Worm (Caenorhabditis elegans) whole organism, young adult: ENCODE data around the gene sfxn-1.3.
"Not testable (repeated sequence)": the region's sequence is repeated elsewhere in the genome, so short reads cannot be mapped to it uniquely, and the experiment has no call there.

Source experiments
- B0019.2 ChIP-seq: fragments of 200-800 bp; sonication (Bioruptor generic); conservative IDR thresholded peaks from 2 replicates; pipeline ENCODE4 v1.3.6; 2022; ENCODE audit warnings: missing genetic modification reagents, missing genetic modification characterization, missing compliant biosample characterization
- B0035.1 ChIP-seq: sonication (generic microtip); optimal IDR thresholded peaks from 2 replicates; lab custom pipeline; 2016; ENCODE audit warnings: missing genetic modification characterization, mild to moderate bottlenecking, missing compliant biosample characterization, missing genotype, missing genetic modification reagents
- B0336.3 ChIP-seq: fragments of 200-800 bp; sonication (Bioruptor generic); IDR thresholded peaks from 2 replicates; pipeline ENCODE4 v1.3.6; 2022; ENCODE audit warnings: missing genetic modification characterization, missing compliant biosample characterization
- C17E4.6 ChIP-seq: fragments of 200-800 bp; sonication (Bioruptor generic); IDR thresholded peaks from 2 replicates; pipeline ENCODE4 v1.3.6; 2022; ENCODE audit warnings: missing genetic modification reagents, missing genetic modification characterization, missing compliant biosample characterization
- F22D6.2 ChIP-seq: sonication (generic microtip); optimal IDR thresholded peaks from 2 replicates; lab custom pipeline; 2016; ENCODE audit warnings: mild to moderate bottlenecking, missing genetic modification characterization, missing compliant biosample characterization
- F39B2.1 ChIP-seq: fragments of 200-800 bp; sonication (Bioruptor generic); IDR thresholded peaks from 2 replicates; pipeline ENCODE4 v1.3.6; 2022; ENCODE audit warnings: missing genetic modification reagents, missing genetic modification characterization, missing compliant biosample characterization
- F49E8.2 ChIP-seq: sonication (generic microtip); optimal IDR thresholded peaks from 3 replicates; lab custom pipeline; 2017; ENCODE audit warnings: missing genetic modification characterization, mild to moderate bottlenecking, missing compliant biosample characterization, antibody characterized with exemption, moderate library complexity; ENCODE audit not compliant: insufficient read depth
- F57C9.4 ChIP-seq: sonication (generic microtip); optimal IDR thresholded peaks from 2 replicates; lab custom pipeline; 2017; ENCODE audit warnings: mild to moderate bottlenecking, missing genetic modification characterization, missing compliant biosample characterization
- Y53G8AR.9 ChIP-seq: fragments of 200-800 bp; sonication (Bioruptor generic); conservative IDR thresholded peaks from 2 replicates; pipeline ENCODE4 v1.3.6; 2022; ENCODE audit warnings: missing genetic modification reagents, missing genetic modification characterization, missing compliant biosample characterization
- attf-5 ChIP-seq: fragments of 200-800 bp; sonication (Bioruptor generic); optimal IDR thresholded peaks from 2 replicates; lab custom pipeline; 2018; ENCODE audit warnings: mild to moderate bottlenecking, missing genetic modification characterization, missing compliant biosample characterization
- bed-1 ChIP-seq: fragments of 200-800 bp; sonication (Bioruptor generic); IDR thresholded peaks from 2 replicates; pipeline ENCODE4 v1.3.6; 2022; ENCODE audit warnings: missing genetic modification reagents, missing genetic modification characterization, missing compliant biosample characterization
- cebp-2 ChIP-seq: fragments of 200-800 bp; sonication (Bioruptor generic); IDR thresholded peaks from 2 replicates; pipeline ENCODE4 v1.3.6; 2022; ENCODE audit warnings: missing genetic modification characterization, missing compliant biosample characterization
- ceh-27 ChIP-seq: fragments of 200-800 bp; sonication (Bioruptor generic); optimal IDR thresholded peaks from 2 replicates; lab custom pipeline; 2018; ENCODE audit warnings: mild to moderate bottlenecking, missing genetic modification characterization, moderate library complexity, missing compliant biosample characterization
- ceh-58 ChIP-seq: fragments of 200-800 bp; sonication (Bioruptor generic); IDR thresholded peaks from 2 replicates; pipeline ENCODE4 v1.3.6; 2022; ENCODE audit warnings: missing genetic modification characterization, missing compliant biosample characterization
- chd-7 ChIP-seq: sonication (generic microtip); optimal IDR thresholded peaks from 2 replicates; lab custom pipeline; 2016; ENCODE audit warnings: mild to moderate bottlenecking, missing genetic modification characterization, moderate library complexity, missing compliant biosample characterization
- die-1 ChIP-seq: sonication (generic microtip); optimal IDR thresholded peaks from 2 replicates; lab custom pipeline; 2016; ENCODE audit warnings: missing genotype, mild to moderate bottlenecking, missing genetic modification characterization, missing compliant biosample characterization
- egl-44 ChIP-seq: fragments of 200-800 bp; sonication (Bioruptor generic); IDR thresholded peaks from 2 replicates; pipeline ENCODE4 v1.3.6; 2022; ENCODE audit warnings: missing genetic modification reagents, missing genetic modification characterization, missing compliant biosample characterization
- egrh-3 ChIP-seq: fragments of 200-800 bp; sonication (Bioruptor generic); IDR thresholded peaks from 2 replicates; pipeline ENCODE4 v1.3.6; 2022; ENCODE audit warnings: missing genetic modification reagents, missing genetic modification characterization, missing compliant biosample characterization
- gei-17 ChIP-seq: fragments of 200-800 bp; sonication (Bioruptor generic); optimal IDR thresholded peaks from 2 replicates; lab custom pipeline; 2018; ENCODE audit warnings: mild to moderate bottlenecking, missing genetic modification characterization, missing compliant biosample characterization
- hlh-26 ChIP-seq: fragments of 200-800 bp; sonication (Bioruptor generic); conservative IDR thresholded peaks from 2 replicates; pipeline ENCODE4 v1.3.6; 2022; ENCODE audit warnings: missing genetic modification reagents, missing genetic modification characterization, missing compliant biosample characterization
- hmg-20 ChIP-seq: fragments of 200-800 bp; sonication (Bioruptor generic); IDR thresholded peaks from 2 replicates; pipeline ENCODE4 v1.3.6; 2022; ENCODE audit warnings: missing genetic modification reagents, missing genetic modification characterization, missing compliant biosample characterization
- lag-1 ChIP-seq: fragments of 200-800 bp; sonication (Bioruptor generic); IDR thresholded peaks from 2 replicates; pipeline ENCODE4 v1.3.6; 2022; ENCODE audit warnings: missing genetic modification reagents, missing genetic modification characterization, missing compliant biosample characterization
- madf-6 ChIP-seq: fragments of 200-800 bp; sonication (Bioruptor generic); IDR thresholded peaks from 2 replicates; pipeline ENCODE4 v1.3.6; 2022; ENCODE audit warnings: missing genetic modification reagents, missing genetic modification characterization, missing compliant biosample characterization
- mxl-1 ChIP-seq: sonication (generic microtip); optimal IDR thresholded peaks from 2 replicates; lab custom pipeline; 2016; ENCODE audit warnings: missing genetic modification characterization, missing compliant biosample characterization
- nfya-1 ChIP-seq: sonication (generic microtip); optimal IDR thresholded peaks from 2 replicates; lab custom pipeline; 2017; ENCODE audit warnings: antibody characterized with exemption, missing compliant biosample characterization, missing genetic modification characterization, borderline replicate concordance; ENCODE audit not compliant: insufficient read depth
- nhr-27 ChIP-seq: fragments of 200-800 bp; sonication (Bioruptor generic); optimal IDR thresholded peaks from 2 replicates; lab custom pipeline; 2018; ENCODE audit warnings: mild to moderate bottlenecking, missing genetic modification characterization, moderate library complexity, missing compliant biosample characterization
- repo-1 ChIP-seq: sonication (generic microtip); optimal IDR thresholded peaks from 2 replicates; lab custom pipeline; 2017; ENCODE audit warnings: mild to moderate bottlenecking, missing genetic modification characterization, missing compliant biosample characterization
- rpc-1 ChIP-seq, 2 experiments: fragments of 150-350 bp in 1 of 2; sonication (generic microtip) in 1 of 2; optimal IDR thresholded peaks; 2 replicates each; lab custom pipeline; 2014 to 2018; ENCODE audit warnings: missing biosample characterization in 1 of 2, missing genetic modification characterization in 1 of 2, missing genetic modification reagents in 1 of 2, missing genotype in 1 of 2
- snpc-3.4 ChIP-seq: sonication (generic microtip); optimal IDR thresholded peaks from 2 replicates; lab custom pipeline; 2017; ENCODE audit warnings: missing genetic modification characterization, mild to moderate bottlenecking, missing compliant biosample characterization, antibody characterized with exemption, moderate library complexity, missing genotype, missing genetic modification reagents
- tbp1 ChIP-seq: fragments of 200-800 bp; sonication (Bioruptor generic); optimal IDR thresholded peaks from 2 replicates; lab custom pipeline; 2018; ENCODE audit warnings: mild to moderate bottlenecking, missing genetic modification characterization, missing compliant biosample characterization
- tbx-9 ChIP-seq: sonication (generic microtip); optimal IDR thresholded peaks from 2 replicates; lab custom pipeline; 2016; ENCODE audit warnings: borderline replicate concordance, missing genetic modification characterization, inconsistent platforms, missing compliant biosample characterization
- ztf-26 ChIP-seq: sonication (generic microtip); optimal IDR thresholded peaks from 2 replicates; lab custom pipeline; 2017; ENCODE audit warnings: missing genetic modification characterization, missing compliant biosample characterization
- ztf-3 ChIP-seq: fragments of 200-800 bp; sonication (Bioruptor generic); optimal IDR thresholded peaks from 2 replicates; lab custom pipeline; 2018; ENCODE audit warnings: mild to moderate bottlenecking, missing genetic modification characterization, missing compliant biosample characterization

sfxn-1.3 gene

DNA sequence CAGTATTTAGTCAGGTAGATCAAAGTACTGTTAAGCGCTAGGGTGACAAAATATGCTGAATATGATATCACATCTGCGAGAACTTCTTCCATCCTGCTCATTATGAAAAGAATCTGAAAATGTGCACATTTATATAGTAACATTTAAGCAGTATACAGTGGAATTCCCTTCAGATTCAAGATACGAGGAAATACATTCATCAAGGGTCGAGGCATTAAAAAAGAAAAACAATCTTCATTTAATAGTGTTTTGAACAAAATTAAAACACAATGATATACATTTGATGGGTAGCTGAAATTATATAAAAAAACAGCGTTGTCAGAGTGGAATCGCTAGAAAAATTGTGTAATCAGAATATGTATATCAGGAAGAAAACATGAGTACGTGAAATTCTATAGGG lies 9.1 kb downstream of the sfxn-1.3 start, which contains the start of gene str-27:
Gene str-27 (minus strand): TSS at position 101 of the 400 bp plus-strand sequence.
- TF ChIP-seq madf-6 (no peak), cebp-2 (GFP tag; lab: Robert Waterston, UW) (no peak), mxl-1 (tag; lab: Kevin White, UChicago) (no peak), Y53G8AR.9 (no peak), ztf-3 (GFP tag; lab: Kevin White, UChicago) (no peak), bed-1 (GFP tag; lab: Robert Waterston, UW) (no peak)

DNA sequence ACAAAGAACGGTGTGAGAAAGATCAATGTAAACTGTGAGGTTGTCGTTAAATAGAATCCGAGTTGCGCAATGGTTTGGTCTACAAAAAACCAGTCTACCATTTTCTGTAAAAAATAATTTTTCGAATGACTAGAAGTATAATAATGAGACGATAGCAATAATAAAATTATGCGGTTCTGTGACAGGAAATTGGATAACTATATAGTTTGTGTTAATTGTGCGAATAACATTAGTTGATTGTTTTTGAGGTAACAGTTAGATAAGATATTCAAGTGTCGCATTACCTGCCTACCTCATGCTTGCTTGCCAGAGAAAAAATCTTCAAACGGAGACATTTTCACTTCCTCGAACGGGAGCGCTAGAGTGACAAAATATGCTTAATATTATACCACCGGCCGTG lies 15.2 kb downstream of the sfxn-1.3 start, which contains the start of gene str-18:
Gene str-18 (minus strand): TSS at position 101 of the 400 bp plus-strand sequence.
- TF ChIP-seq die-1 (tag; lab: Kevin White, UChicago) (no peak), F49E8.2 (tag; lab: Kevin White, UChicago) (no peak), nhr-27 (tag; lab: Kevin White, UChicago) (no peak), B0019.2 (GFP tag; lab: Robert Waterston, UW) (no peak), chd-7 (tag; lab: Kevin White, UChicago) (no peak), rpc-1 (optimal IDR thresholded peaks at IDR 0.05; lab: Kevin White, UChicago) (no peak), rpc-1 (tag; optimal IDR thresholded peaks at IDR 0.05; lab: Kevin White, UChicago) (no peak), tbp1 (no peak)

DNA sequence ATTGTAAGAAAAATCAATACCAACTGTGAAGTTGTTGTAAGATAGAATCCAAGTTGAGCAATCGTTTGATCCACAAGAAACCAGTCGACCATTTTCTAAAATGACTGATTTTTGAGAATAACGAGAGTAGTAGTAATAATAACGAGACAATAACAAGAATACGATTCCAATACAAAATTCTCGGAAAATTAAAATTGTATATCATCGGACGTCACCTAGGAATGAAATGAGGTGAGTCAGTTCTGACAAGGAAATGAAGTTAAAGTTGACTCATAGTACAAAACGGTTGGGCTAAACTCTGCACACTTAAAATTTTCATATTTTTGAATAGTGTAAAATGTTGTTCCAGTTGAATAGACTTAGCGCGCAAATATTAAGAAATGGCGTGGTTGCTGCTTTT lies 17.7 kb downstream of the sfxn-1.3 start, which contains the start of gene str-19:
Gene str-19 (minus strand): TSS at position 101 of the 400 bp plus-strand sequence.
- not testable (repeated sequence) for TF ChIP-seq tbx-9 (tag; lab: Kevin White, UChicago); F39B2.1 (GFP tag; lab: Robert Waterston, UW); ztf-26
- TF ChIP-seq, all 124 proteins: peak for 0; not testable (repeated sequence) for 124

DNA sequence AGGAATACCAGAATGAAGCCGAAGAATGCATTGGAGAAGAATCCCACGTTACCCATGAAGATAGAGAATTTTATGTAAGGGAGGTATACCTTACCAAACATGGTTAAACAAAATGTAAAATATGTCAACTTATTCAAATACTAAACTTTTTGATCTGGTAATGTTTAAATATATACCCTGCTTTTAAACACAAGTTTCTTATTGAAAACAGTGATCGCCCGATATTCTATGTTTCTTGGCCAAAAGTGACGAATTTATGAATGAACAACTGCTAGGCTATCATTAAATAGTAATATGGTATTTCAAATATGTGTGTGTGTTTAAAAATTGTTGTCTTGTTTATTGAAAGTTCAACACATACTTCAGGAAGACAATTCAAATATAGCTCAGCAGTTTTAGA lies 21.7 kb downstream of the sfxn-1.3 start, which contains the start of gene T23D5.8:
Gene T23D5.8 (minus strand): TSS at position 101 of the 400 bp plus-strand sequence.
- TF ChIP-seq B0035.1 (tag; lab: Kevin White, UChicago); F49E8.2 (tag; lab: Kevin White, UChicago); egl-44 (GFP tag; lab: Robert Waterston, UW): not testable (repeated sequence)

DNA sequence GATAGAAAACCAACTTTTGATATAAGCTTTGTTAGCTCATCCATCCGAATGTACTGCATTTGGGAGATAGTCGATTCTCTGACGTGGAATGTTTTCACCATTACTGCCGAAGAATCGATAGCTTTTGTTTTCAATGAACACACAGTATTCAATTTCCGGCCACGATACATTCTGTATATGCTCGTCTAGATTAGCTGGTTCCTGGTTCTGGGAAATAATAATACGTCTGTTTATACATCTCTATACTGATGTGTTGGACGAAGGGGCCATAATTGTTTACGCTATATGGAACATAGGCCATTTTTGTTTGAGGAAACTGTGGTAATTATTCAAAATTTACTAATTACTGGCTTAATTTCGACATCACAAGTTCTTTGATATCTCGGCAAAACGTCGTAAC lies 23.5 kb downstream of the sfxn-1.3 start, which contains the start of gene str-6:
Gene str-6 (minus strand): TSS at position 101 of the 400 bp plus-strand sequence.
- no peak for TF ChIP-seq hlh-26 (GFP tag; lab: Robert Waterston, UW)
- TF ChIP-seq egrh-3 (GFP tag; lab: Robert Waterston, UW) = no peak
- no peak for TF ChIP-seq repo-1 (tag; lab: Kevin White, UChicago)
- no peak for TF ChIP-seq F22D6.2 (tag; lab: Kevin White, UChicago)
- no peak for TF ChIP-seq B0336.3
- no peak for TF ChIP-seq lag-1 (GFP tag; lab: Robert Waterston, UW)
- no peak for TF ChIP-seq C17E4.6 (GFP tag; lab: Robert Waterston, UW)
- TF ChIP-seq, all 124 proteins: peak for 0

DNA sequence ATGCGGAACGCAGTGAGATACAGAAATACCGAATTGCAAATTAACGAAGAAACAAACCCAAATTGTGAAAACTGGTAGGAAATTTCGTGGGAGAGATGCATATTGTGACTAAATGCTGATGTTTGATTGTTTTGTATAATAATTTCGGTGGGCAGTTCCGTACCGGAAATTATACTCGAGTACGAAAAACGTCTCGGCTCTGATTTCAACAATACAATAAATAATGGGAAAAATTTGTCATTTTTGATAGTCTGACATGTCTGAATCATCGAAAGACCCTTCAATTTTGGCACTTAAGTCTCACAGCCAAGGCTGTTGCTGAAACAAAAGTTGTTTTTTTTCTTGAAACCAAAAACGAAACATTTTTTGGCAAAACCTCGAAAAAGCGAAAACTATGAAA lies 25.4 kb downstream of the sfxn-1.3 start, which contains the start of gene str-43:
Gene str-43 (minus strand): TSS at position 101 of the 400 bp plus-strand sequence.
- TF ChIP-seq B0019.2 (GFP tag; lab: Robert Waterston, UW) (no peak), hmg-20 (GFP tag; lab: Robert Waterston, UW) (no peak), snpc-3.4 (tag; lab: Kevin White, UChicago) (no peak), attf-5 (no peak), F57C9.4 (tag; lab: Kevin White, UChicago) (no peak), egrh-3 (GFP tag; lab: Robert Waterston, UW) (no peak), chd-7 (tag; lab: Kevin White, UChicago) (no peak), ceh-58 (GFP tag; lab: Robert Waterston, UW) (no peak), nfya-1 (tag; lab: Kevin White, UChicago) (no peak), ceh-27 (GFP tag; lab: Kevin White, UChicago) (no peak), rpc-1 (optimal IDR thresholded peaks at IDR 0.05; lab: Kevin White, UChicago) (no peak), rpc-1 (tag; optimal IDR thresholded peaks at IDR 0.05; lab: Kevin White, UChicago) (no peak), gei-17 (GFP tag; lab: Kevin White, UChicago) (no peak)
- TF ChIP-seq, all 124 proteins: peak for 0
